Worm (Caenorhabditis elegans) whole organism, L2 larva: ENCODE results near the gene T22D1.18.
A peak's percentile ranks its signal among the peaks of the same experiment; 100 is the strongest.

Source experiments
- C34F6.9 ChIP-seq: fragments of 150-350 bp; optimal IDR thresholded peaks from 2 replicates; lab custom pipeline; 2014; ENCODE audit warnings: missing biosample characterization, missing genetic modification characterization
- F13H6.1 ChIP-seq: sonication (generic microtip); optimal IDR thresholded peaks from 2 replicates; lab custom pipeline; 2016; ENCODE audit warnings: missing genetic modification characterization, missing compliant biosample characterization
- R02D3.7 ChIP-seq: fragments of 150-350 bp; optimal IDR thresholded peaks from 2 replicates; lab custom pipeline; 2014; ENCODE audit warnings: missing biosample characterization, missing genetic modification characterization
- Y55F3AM.14 ChIP-seq: fragments of 200-800 bp; sonication (Bioruptor generic); optimal IDR thresholded peaks from 2 replicates; lab custom pipeline; 2018; ENCODE audit warnings: mild to moderate bottlenecking, missing genetic modification characterization, missing compliant biosample characterization
- ZK546.5 ChIP-seq: sonication (generic microtip); optimal IDR thresholded peaks from 2 replicates; lab custom pipeline; 2017; ENCODE audit warnings: missing biosample characterization, missing genetic modification characterization
- aly-2 ChIP-seq: fragments of 150-350 bp; optimal IDR thresholded peaks from 2 replicates; lab custom pipeline; 2014; ENCODE audit warnings: missing biosample characterization, missing genetic modification characterization
- ama-1 ChIP-seq: fragments of 150-350 bp; optimal IDR thresholded peaks from 2 replicates; lab custom pipeline; 2018; ENCODE audit warnings: inconsistent platforms
- blmp-1 ChIP-seq: sonication (generic microtip); optimal IDR thresholded peaks from 2 replicates; lab custom pipeline; 2017; ENCODE audit warnings: missing genetic modification characterization, mild to moderate bottlenecking, missing compliant biosample characterization, antibody characterized with exemption, moderate library complexity; ENCODE audit not compliant: insufficient read depth
- ceh-82 ChIP-seq: fragments of 150-350 bp; optimal IDR thresholded peaks from 2 replicates; lab custom pipeline; 2014; ENCODE audit warnings: missing biosample characterization, missing genetic modification characterization
- crh-2 ChIP-seq: sonication (generic microtip); optimal IDR thresholded peaks from 2 replicates; lab custom pipeline; 2017; ENCODE audit warnings: missing biosample characterization, missing genetic modification characterization
- egl-27 ChIP-seq: sonication (generic microtip); optimal IDR thresholded peaks from 3 replicates; lab custom pipeline; 2017; ENCODE audit warnings: missing biosample characterization, missing genetic modification reagents, missing genetic modification characterization
- fos-1 ChIP-seq: fragments of 150-350 bp; optimal IDR thresholded peaks from 2 replicates; lab custom pipeline; 2014; ENCODE audit warnings: missing biosample characterization, missing genetic modification characterization
- gmeb-1 ChIP-seq: fragments of 150-350 bp; optimal IDR thresholded peaks from 2 replicates; lab custom pipeline; 2014; ENCODE audit warnings: missing biosample characterization, missing genetic modification characterization
- lin-11 ChIP-seq: fragments of 150-350 bp; sonication (generic microtip); optimal IDR thresholded peaks from 2 replicates; lab custom pipeline; 2014; ENCODE audit warnings: missing biosample characterization, missing genetic modification characterization, inconsistent platforms, mixed read lengths
- lin-13 ChIP-seq: fragments of 150-350 bp; optimal IDR thresholded peaks from 2 replicates; lab custom pipeline; 2014; ENCODE audit warnings: missing biosample characterization, missing genetic modification reagents, missing genetic modification characterization
- lin-39 ChIP-seq: fragments of 150-350 bp; optimal IDR thresholded peaks from 2 replicates; lab custom pipeline; 2014; ENCODE audit warnings: missing biosample characterization, missing genetic modification reagents, missing genetic modification characterization
- lsy-2 ChIP-seq, 2 experiments: fragments of 150-350 bp in 1 of 2; sonication (generic microtip) in 1 of 2; optimal IDR thresholded peaks; 2 replicates each; lab custom pipeline; 2014 to 2017; ENCODE audit warnings: missing biosample characterization in 2 of 2, missing genetic modification characterization in 2 of 2
- mab-5 ChIP-seq: fragments of 150-350 bp; optimal IDR thresholded peaks from 2 replicates; lab custom pipeline; 2014; ENCODE audit warnings: missing biosample characterization, missing genetic modification characterization
- mdl-1 ChIP-seq, 2 experiments: fragments of 150-350 bp in 1 of 2; sonication (generic microtip) in 1 of 2; optimal IDR thresholded peaks; 2 replicates each; lab custom pipeline; 2017; ENCODE audit warnings: missing biosample characterization in 2 of 2, missing genetic modification characterization in 2 of 2
- nhr-10 ChIP-seq: sonication (generic microtip); optimal IDR thresholded peaks from 2 replicates; lab custom pipeline; 2017; ENCODE audit warnings: missing biosample characterization, missing genetic modification characterization
- nhr-11 ChIP-seq: fragments of 150-350 bp; optimal IDR thresholded peaks from 2 replicates; lab custom pipeline; 2014; ENCODE audit warnings: missing biosample characterization, missing genetic modification characterization
- nhr-12 ChIP-seq: fragments of 150-350 bp; optimal IDR thresholded peaks from 2 replicates; lab custom pipeline; 2014; ENCODE audit warnings: missing biosample characterization, missing genetic modification characterization
- nhr-129 ChIP-seq: fragments of 150-350 bp; optimal IDR thresholded peaks from 2 replicates; lab custom pipeline; 2014; ENCODE audit warnings: missing biosample characterization, missing genetic modification characterization
- nhr-21 ChIP-seq: fragments of 150-350 bp; optimal IDR thresholded peaks from 2 replicates; lab custom pipeline; 2014; ENCODE audit warnings: missing biosample characterization, missing genetic modification characterization
- nhr-237 ChIP-seq: fragments of 150-350 bp; optimal IDR thresholded peaks from 2 replicates; lab custom pipeline; 2014; ENCODE audit warnings: missing biosample characterization, missing genetic modification characterization
- nhr-25 ChIP-seq: fragments of 150-350 bp; sonication (generic microtip); optimal IDR thresholded peaks from 3 replicates; lab custom pipeline; 2014; ENCODE audit warnings: missing biosample characterization, missing genetic modification characterization
- nhr-6 ChIP-seq: fragments of 150-350 bp; optimal IDR thresholded peaks from 2 replicates; lab custom pipeline; 2014; ENCODE audit warnings: missing biosample characterization, missing genetic modification characterization
- nhr-77 ChIP-seq: fragments of 150-350 bp; optimal IDR thresholded peaks from 2 replicates; lab custom pipeline; 2014; ENCODE audit warnings: missing biosample characterization, missing genetic modification characterization
- peb-1 ChIP-seq: fragments of 150-350 bp; optimal IDR thresholded peaks from 2 replicates; lab custom pipeline; 2014; ENCODE audit warnings: missing biosample characterization, missing genetic modification characterization
- sem-4 ChIP-seq: fragments of 150-350 bp; optimal IDR thresholded peaks from 2 replicates; lab custom pipeline; 2014; ENCODE audit warnings: missing biosample characterization, missing genetic modification reagents, missing genetic modification characterization
- skn-1 ChIP-seq: sonication (generic microtip); optimal IDR thresholded peaks from 2 replicates; lab custom pipeline; 2017; ENCODE audit warnings: missing biosample characterization, missing genetic modification characterization
- sma-3 ChIP-seq: sonication (generic microtip); optimal IDR thresholded peaks from 2 replicates; lab custom pipeline; 2016; ENCODE audit warnings: missing genetic modification reagents, missing genetic modification characterization, missing compliant biosample characterization
- sma-9 ChIP-seq, 2 experiments: fragments of 150-350 bp in 1 of 2; sonication (generic microtip) in 1 of 2; optimal IDR thresholded peaks; 2 replicates each; lab custom pipeline; 2014 to 2016; ENCODE audit warnings: missing genetic modification characterization in 2 of 2, mild to moderate bottlenecking in 1 of 2, missing biosample characterization in 1 of 2, missing compliant biosample characterization in 1 of 2, missing genetic modification reagents in 1 of 2, moderate library complexity in 1 of 2
- snpc-4 ChIP-seq: fragments of 150-350 bp; optimal IDR thresholded peaks from 2 replicates; lab custom pipeline; 2014; ENCODE audit warnings: missing biosample characterization, missing genetic modification characterization
- unc-55 ChIP-seq: fragments of 150-350 bp; sonication (generic microtip); optimal IDR thresholded peaks from 3 replicates; lab custom pipeline; 2014; ENCODE audit warnings: missing biosample characterization, missing genetic modification reagents, missing genetic modification characterization
- unc-62 ChIP-seq: fragments of 150-350 bp; optimal IDR thresholded peaks from 2 replicates; lab custom pipeline; 2014; ENCODE audit warnings: missing biosample characterization, missing genetic modification reagents, missing genetic modification characterization
- zag-1 ChIP-seq: fragments of 150-350 bp; optimal IDR thresholded peaks from 2 replicates; lab custom pipeline; 2014; ENCODE audit warnings: missing biosample characterization, missing genetic modification characterization
- ztf-1 ChIP-seq: fragments of 200-800 bp; sonication (Bioruptor generic); conservative IDR thresholded peaks from 2 replicates; pipeline ENCODE4 v1.3.6; 2022; ENCODE audit warnings: missing genetic modification characterization, missing compliant biosample characterization
- ztf-11 ChIP-seq: sonication (generic microtip); optimal IDR thresholded peaks from 2 replicates; lab custom pipeline; 2017; ENCODE audit warnings: missing biosample characterization, missing genetic modification characterization
- ztf-4 ChIP-seq: fragments of 150-350 bp; optimal IDR thresholded peaks from 2 replicates; lab custom pipeline; 2014; ENCODE audit warnings: missing biosample characterization, missing genetic modification characterization

The T22D1.18 gene

DNA sequence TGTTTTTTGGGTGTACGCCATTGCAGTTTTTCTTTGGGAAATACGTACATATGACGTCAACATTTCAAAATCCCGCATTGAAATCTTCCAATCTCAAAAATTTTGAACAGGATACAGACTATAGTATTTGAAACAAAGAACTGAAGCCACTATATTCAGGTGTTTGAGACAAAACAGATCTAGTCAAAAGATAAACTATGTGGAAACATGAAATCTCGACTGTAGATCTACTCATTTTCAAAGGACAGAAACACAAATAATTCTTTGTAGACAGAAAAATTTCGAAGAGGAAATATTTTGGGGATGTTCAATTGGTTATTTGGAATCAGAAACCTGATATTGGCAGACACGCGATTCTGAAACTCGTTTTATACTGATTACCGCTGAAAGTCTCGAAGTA lies 5.6 kb upstream of the T22D1.18 start:
- no peak for TF ChIP-seq sem-4 (tag; lab: Kevin White, UChicago)
- no peak for TF ChIP-seq nhr-10 (tag; lab: Kevin White, UChicago)
- no peak for TF ChIP-seq ztf-11

DNA sequence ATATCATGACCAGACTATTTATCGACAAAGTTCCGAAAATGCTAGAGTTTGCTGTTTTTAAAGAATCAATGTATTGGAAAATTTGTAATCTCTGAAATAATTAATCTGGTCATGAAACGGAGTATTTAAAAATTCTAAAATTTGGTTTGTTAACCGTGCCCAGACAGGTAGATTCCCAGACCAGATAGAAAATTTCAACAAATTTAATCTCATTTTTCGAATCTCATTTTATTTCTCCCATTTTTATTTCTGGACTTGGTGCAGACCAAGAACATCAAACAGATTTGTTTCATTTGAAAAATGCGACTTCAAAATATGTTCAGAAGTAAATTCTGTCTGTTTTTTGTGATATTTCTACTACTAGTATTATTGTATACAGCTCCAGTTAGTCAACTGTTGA lies 3.1 kb upstream of the T22D1.18 start, which contains the start of gene T22D1.1:
TSS of gene T22D1.1 (plus strand) at position 301 of the 400 bp plus-strand sequence.
- no peak for TF ChIP-seq lin-13
- TF ChIP-seq, all 48 proteins: peak for 0

DNA sequence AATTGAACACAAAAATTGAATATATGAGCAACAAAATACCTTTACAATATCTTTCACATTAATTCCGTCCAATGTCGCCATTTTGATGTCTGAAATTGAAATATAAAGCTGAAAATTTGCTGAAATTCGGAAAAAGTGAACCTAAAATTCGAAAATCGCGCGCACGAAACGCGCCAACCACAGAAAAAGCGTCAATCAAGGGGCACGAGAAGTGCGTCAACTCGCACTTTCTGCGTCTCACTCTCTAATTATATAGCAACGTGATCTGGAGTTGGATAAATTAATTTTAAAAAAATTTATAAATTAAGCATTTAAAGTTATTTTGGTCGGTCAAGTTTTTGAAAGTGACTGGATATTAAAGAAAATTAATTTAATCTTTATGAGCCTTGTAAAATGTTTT lies 645 bp downstream of the T22D1.18 start, which contains the start of gene ruvb-2:
TSS of gene ruvb-2 (minus strand) at position 89 of the 400 bp plus-strand sequence.
- TF ChIP-seq mdl-1 (tag; optimal IDR thresholded peaks at IDR 0.05; lab: Kevin White, UChicago) (peak in 1 of 2 experiments; percentile 79), sma-9 (GFP tag; optimal IDR thresholded peaks at IDR 0.05; lab: Kevin White, UChicago) (peak; percentile 87), sma-9 (tag; optimal IDR thresholded peaks at IDR 0.05; lab: Kevin White, UChicago) (no peak), nhr-77 (no peak), nhr-10 (tag; lab: Kevin White, UChicago) (peak; percentile 21), ztf-1 (GFP tag; lab: Robert Waterston, UW) (no peak), aly-2 (tag; lab: Kevin White, UChicago) (no peak), blmp-1 (tag; lab: Kevin White, UChicago) (peak; percentile 82), lsy-2 (tag; optimal IDR thresholded peaks at IDR 0.05; lab: Kevin White, UChicago) (peak; percentile 76 to 94), unc-62 (GFP tag; lab: Kevin White, UChicago) (no peak), nhr-237 (no peak), R02D3.7 (tag; lab: Kevin White, UChicago) (peak; percentile 41), nhr-11 (tag; lab: Kevin White, UChicago) (no peak), ZK546.5 (tag; lab: Kevin White, UChicago) (peak; percentile 49), ama-1 (peak; percentile 56), crh-2 (peak; percentile 91), nhr-6 (tag; lab: Kevin White, UChicago) (peak; percentile 78), peb-1 (no peak), snpc-4 (tag; lab: Kevin White, UChicago) (peak; percentile 87), ztf-4 (tag; lab: Kevin White, UChicago) (peak; percentile 33), lin-13 (peak; percentile 90), mab-5 (peak; percentile 72), nhr-129 (tag; lab: Kevin White, UChicago) (peak; percentile 70), fos-1 (tag; lab: Kevin White, UChicago) (peak; percentile 77), F13H6.1 (peak; percentile 81), unc-55 (peak; percentile 94), nhr-21 (tag; lab: Kevin White, UChicago) (peak; percentile 86), C34F6.9 (peak; percentile 97), lin-39 (tag; lab: Kevin White, UChicago) (no peak), zag-1 (tag; lab: Kevin White, UChicago) (peak; percentile 59), nhr-25 (tag; lab: Kevin White, UChicago) (peak; percentile 91), sma-3 (GFP tag; lab: Kevin White, UChicago) (peak; percentile 89), ceh-82 (tag; lab: Kevin White, UChicago) (peak; percentile 65), sem-4 (tag; lab: Kevin White, UChicago) (peak; percentile 58), gmeb-1 (peak; percentile 93), Y55F3AM.14 (GFP tag; lab: Kevin White, UChicago) (no peak), egl-27 (tag; lab: Kevin White, UChicago) (peak; percentile 50), ztf-11 (no peak), lin-11 (tag; lab: Kevin White, UChicago) (peak; percentile 80), skn-1 (tag; lab: Kevin White, UChicago) (no peak), nhr-12 (tag; lab: Kevin White, UChicago) (no peak)
